Worm (Caenorhabditis elegans): ENCODE data around the gene R10F2.4.

DNA sequence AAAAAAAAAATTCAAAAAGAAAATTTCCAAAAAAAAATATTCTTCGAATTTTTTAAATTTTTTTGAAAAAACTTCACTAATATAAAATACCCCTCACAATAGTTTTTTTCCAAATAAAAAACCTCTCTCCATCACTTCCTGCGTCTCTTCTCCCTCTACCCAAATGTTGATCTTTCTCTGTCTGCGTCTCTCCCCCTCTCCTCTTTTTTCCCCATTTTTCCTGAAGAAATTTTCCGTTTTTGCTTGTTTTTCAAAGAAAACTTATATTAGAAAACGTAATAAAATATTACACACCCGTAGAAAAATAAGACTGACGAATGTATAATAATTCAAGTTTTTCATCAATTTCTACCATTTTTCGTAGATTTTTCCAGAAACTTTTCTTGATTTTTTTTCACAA, 41.8 kb downstream of the R10F2.4 start:
- TF ChIP-seq hmg-4 (GFP tag; optimal IDR thresholded peaks at IDR 0.05) (no peak), ceh-36 (tag; optimal IDR thresholded peaks at IDR 0.05) (no peak), ama-1 (optimal IDR thresholded peaks at IDR 0.05) (no peak), flt-1 (GFP tag; IDR thresholded peaks at IDR 0.05) (no peak)
